Worm (Caenorhabditis elegans) whole organism, L4 larva: ENCODE results near the gene T05E12.8.

Experiments
- D1046.2 ChIP-seq: fragments of 200-800 bp; sonication (Bioruptor generic); IDR thresholded peaks from 2 replicates; pipeline ENCODE4 v1.3.6; 2022; ENCODE audit warnings: missing genetic modification characterization, missing compliant biosample characterization
- R02D3.7 ChIP-seq: fragments of 150-350 bp; sonication (generic microtip); optimal IDR thresholded peaks from 3 replicates; lab custom pipeline; 2014; ENCODE audit warnings: missing biosample characterization, missing genetic modification characterization
- T26A8.4 ChIP-seq: fragments of 200-800 bp; sonication (Bioruptor generic); IDR thresholded peaks from 2 replicates; pipeline ENCODE4 v1.3.6; 2022; ENCODE audit warnings: missing genetic modification characterization, missing compliant biosample characterization
- Y48G9A.11 ChIP-seq: fragments of 200-800 bp; sonication (Bioruptor generic); IDR thresholded peaks from 2 replicates; pipeline ENCODE4 v1.3.6; 2022; ENCODE audit warnings: missing genetic modification reagents, missing genetic modification characterization, missing compliant biosample characterization
- ceh-28 ChIP-seq: fragments of 150-350 bp; optimal IDR thresholded peaks from 2 replicates; lab custom pipeline; 2014; ENCODE audit warnings: missing biosample characterization, missing genetic modification reagents, missing genetic modification characterization
- ceh-62 ChIP-seq: sonication (generic microtip); optimal IDR thresholded peaks from 2 replicates; lab custom pipeline; 2017; ENCODE audit warnings: missing biosample characterization, missing genetic modification characterization
- daf-16 ChIP-seq, 3 experiments: sonication (generic microtip); optimal IDR thresholded peaks; 2 replicates each; lab custom pipeline; 2016 to 2017; ENCODE audit warnings: missing genetic modification characterization in 3 of 3, missing genetic modification reagents in 3 of 3, mild to moderate bottlenecking in 2 of 3, missing compliant biosample characterization in 2 of 3, missing biosample characterization in 1 of 3, moderate library complexity in 1 of 3
- daf-8 ChIP-seq: fragments of 200-800 bp; sonication (Bioruptor generic); IDR thresholded peaks from 2 replicates; pipeline ENCODE4 v1.3.6; 2022; ENCODE audit warnings: missing genetic modification characterization, missing compliant biosample characterization
- dpl-1 ChIP-seq: fragments of 150-350 bp; optimal IDR thresholded peaks from 2 replicates; lab custom pipeline; 2014; ENCODE audit warnings: missing biosample characterization, missing genetic modification reagents, missing genetic modification characterization
- duxl-1 ChIP-seq: sonication (generic microtip); optimal IDR thresholded peaks from 2 replicates; lab custom pipeline; 2016; ENCODE audit warnings: mild to moderate bottlenecking, missing genetic modification characterization, moderate library complexity, missing compliant biosample characterization; ENCODE audit not compliant: poor library complexity
- dve-1 ChIP-seq: sonication (generic microtip); optimal IDR thresholded peaks from 2 replicates; lab custom pipeline; 2017; ENCODE audit warnings: antibody characterized with exemption, mild to moderate bottlenecking, missing genetic modification characterization, missing compliant biosample characterization; ENCODE audit not compliant: insufficient read depth
- hlh-11 ChIP-seq: fragments of 200-800 bp; sonication (Bioruptor generic); optimal IDR thresholded peaks from 2 replicates; lab custom pipeline; 2018; ENCODE audit warnings: mild to moderate bottlenecking, missing genetic modification characterization, missing compliant biosample characterization
- hlh-30 ChIP-seq: sonication (generic microtip); optimal IDR thresholded peaks from 2 replicates; lab custom pipeline; 2017; ENCODE audit warnings: antibody characterized with exemption, mild to moderate bottlenecking, missing genetic modification characterization, missing compliant biosample characterization; ENCODE audit not compliant: insufficient read depth
- jun-1 ChIP-seq: fragments of 150-350 bp; optimal IDR thresholded peaks from 2 replicates; lab custom pipeline; 2014; ENCODE audit warnings: missing biosample characterization, missing genetic modification reagents, missing genetic modification characterization
- lin-39 ChIP-seq: fragments of 150-350 bp; optimal IDR thresholded peaks from 2 replicates; lab custom pipeline; 2014; ENCODE audit warnings: missing biosample characterization, missing genetic modification reagents, missing genetic modification characterization
- madf-9 ChIP-seq: fragments of 200-800 bp; sonication (Bioruptor generic); conservative IDR thresholded peaks from 2 replicates; pipeline ENCODE4 v1.3.6; 2022; ENCODE audit warnings: missing genetic modification reagents, missing genetic modification characterization, missing compliant biosample characterization
- mdt-29 ChIP-seq: fragments of 200-800 bp; sonication (Bioruptor generic); IDR thresholded peaks from 2 replicates; pipeline ENCODE4 v1.3.6; 2022; ENCODE audit warnings: missing genetic modification reagents, missing genetic modification characterization, missing compliant biosample characterization
- mes-2 ChIP-seq: sonication (generic microtip); optimal IDR thresholded peaks from 2 replicates; lab custom pipeline; 2016; ENCODE audit warnings: missing genotype, mild to moderate bottlenecking, missing genetic modification characterization, missing compliant biosample characterization; ENCODE audit not compliant: poor library complexity, severe bottlenecking
- mxl-3 ChIP-seq: fragments of 200-800 bp; sonication (Bioruptor generic); optimal IDR thresholded peaks from 2 replicates; lab custom pipeline; 2018; ENCODE audit warnings: mild to moderate bottlenecking, missing genetic modification characterization, missing compliant biosample characterization
- nhr-102 ChIP-seq: sonication (generic microtip); optimal IDR thresholded peaks from 2 replicates; lab custom pipeline; 2016; ENCODE audit warnings: mild to moderate bottlenecking, missing genetic modification characterization, moderate library complexity, missing compliant biosample characterization
- nhr-111 ChIP-seq: fragments of 200-800 bp; sonication (Bioruptor generic); optimal IDR thresholded peaks from 2 replicates; lab custom pipeline; 2018; ENCODE audit warnings: mild to moderate bottlenecking, missing genetic modification characterization, missing compliant biosample characterization
- nhr-237 ChIP-seq: sonication (generic microtip); optimal IDR thresholded peaks from 2 replicates; lab custom pipeline; 2017; ENCODE audit warnings: missing biosample characterization, missing genetic modification characterization
- nhr-25 ChIP-seq: sonication (generic microtip); optimal IDR thresholded peaks from 2 replicates; lab custom pipeline; 2017; ENCODE audit warnings: missing genetic modification characterization, mild to moderate bottlenecking, missing compliant biosample characterization, antibody characterized with exemption, moderate library complexity, borderline replicate concordance; ENCODE audit not compliant: insufficient read depth
- nhr-41 ChIP-seq: fragments of 200-800 bp; sonication (Bioruptor generic); IDR thresholded peaks from 2 replicates; pipeline ENCODE4 v1.3.6; 2022; ENCODE audit warnings: missing genetic modification reagents, missing genetic modification characterization, missing compliant biosample characterization
- nhr-77 ChIP-seq: fragments of 150-350 bp; optimal IDR thresholded peaks from 2 replicates; lab custom pipeline; 2014; ENCODE audit warnings: missing biosample characterization, missing genetic modification characterization
- pha-4 ChIP-seq, 2 experiments: fragments of 150-350 bp in 1 of 2; fragments of 200-800 bp in 1 of 2; sonication (Bioruptor generic) in 1 of 2; IDR thresholded peaks in 1 of 2; optimal IDR thresholded peaks in 1 of 2; 2 replicates each; pipeline versions ENCODE4 v1.3.6 to Lab custom; 2014 to 2022; ENCODE audit warnings: missing genetic modification characterization in 2 of 2, missing genetic modification reagents in 2 of 2, missing biosample characterization in 1 of 2, missing compliant biosample characterization in 1 of 2
- set-16 ChIP-seq: fragments of 200-800 bp; sonication (Bioruptor generic); IDR thresholded peaks from 2 replicates; pipeline ENCODE4 v1.3.6; 2022; ENCODE audit warnings: missing genetic modification reagents, missing genetic modification characterization, missing compliant biosample characterization
- zag-1 ChIP-seq: fragments of 150-350 bp; optimal IDR thresholded peaks from 2 replicates; lab custom pipeline; 2014; ENCODE audit warnings: missing biosample characterization, missing genetic modification characterization
- zip-11 ChIP-seq: fragments of 200-800 bp; sonication (Bioruptor generic); IDR thresholded peaks from 2 replicates; pipeline ENCODE4 v1.3.6; 2022; ENCODE audit warnings: missing genetic modification characterization, missing compliant biosample characterization

Gene T05E12.8

ce11 chrV:17098669-17099068 is 29.7 kb downstream of the T05E12.8 start, which contains the start of the genes ZK218.3 and ZK218.4 (continued):
- TF ChIP-seq Y48G9A.11 (GFP tag; lab: Robert Waterston, UW), result no peak
- TF ChIP-seq R02D3.7 (tag; lab: Kevin White, UChicago), result no peak
- no peak for TF ChIP-seq zip-11 (GFP tag; lab: Robert Waterston, UW)
- TF ChIP-seq nhr-77 (tag; lab: Kevin White, UChicago), result no peak
- no peak for TF ChIP-seq mxl-3
- no peak for TF ChIP-seq madf-9 (GFP tag; lab: Robert Waterston, UW)

- TF ChIP-seq mes-2 (tag; lab: Kevin White, UChicago), result no peak
Measured at ce11 chrV:17100829-17101228, 31.9 kb downstream of the T05E12.8 start, which contains the start of gene ZK218.5. ZK218.5 (plus strand) TSS chrV:17101129.

ce11 chrV:17104527-17104926 is 35.6 kb downstream of the T05E12.8 start, which contains the start of gene nhr-248:
nhr-248 (minus strand) TSS chrV:17104627.
- no peak for TF ChIP-seq daf-16 (GFP tag; optimal IDR thresholded peaks at IDR 0.05; lab: Kevin White, UChicago)
- TF ChIP-seq daf-16 (tag; optimal IDR thresholded peaks at IDR 0.05; lab: Kevin White, UChicago), result no peak
- TF ChIP-seq dve-1 (tag; lab: Kevin White, UChicago), result no peak
- TF ChIP-seq nhr-102, result no peak
- no peak for TF ChIP-seq ceh-62 (tag; lab: Kevin White, UChicago)
- TF ChIP-seq ceh-28 (tag; lab: Kevin White, UChicago), result no peak
- TF ChIP-seq mdt-29 (GFP tag; lab: Robert Waterston, UW), result no peak
- TF ChIP-seq nhr-237 (tag; lab: Kevin White, UChicago), result no peak
- TF ChIP-seq hlh-11, result no peak
- no peak for TF ChIP-seq nhr-111
- TF ChIP-seq duxl-1 (tag; lab: Kevin White, UChicago), result no peak
- no peak for TF ChIP-seq dpl-1 (GFP tag; lab: Kevin White, UChicago)
- TF ChIP-seq hlh-30, result no peak
- TF ChIP-seq daf-8 (GFP tag; lab: Robert Waterston, UW), result no peak
- TF ChIP-seq zag-1, result no peak
- TF ChIP-seq nhr-41 (GFP tag; lab: Robert Waterston, UW), result no peak
- TF ChIP-seq D1046.2 (GFP tag; lab: Robert Waterston, UW), result no peak
- TF ChIP-seq, all 104 proteins: peak for 0

ce11 chrV:17105483-17105882 is 36.5 kb downstream of the T05E12.8 start, which contains the start of gene ZK218.7:
ZK218.7 (plus strand) TSS chrV:17105783.
- TF ChIP-seq set-16 (no peak), nhr-25 (no peak), lin-39 (tag; lab: Kevin White, UChicago) (no peak), jun-1 (no peak)

- TF ChIP-seq T26A8.4 (GFP tag; lab: Robert Waterston, UW), result no peak
- no peak for TF ChIP-seq pha-4 (GFP tag; IDR thresholded peaks at IDR 0.05; lab: Robert Waterston, UW)
- no peak for TF ChIP-seq pha-4 (tag; optimal IDR thresholded peaks at IDR 0.05; lab: Kevin White, UChicago)
Measured at ce11 chrV:17108310-17108709, 39.4 kb downstream of the T05E12.8 start, which contains the start of gene ZK218.11. ZK218.11 (minus strand) TSS chrV:17108410.
